Worm (Caenorhabditis elegans) whole organism, late embryonic: Measurements from ENCODE around the gene Y47D7A.17.

Experiments
- C08G9.2 ChIP-seq: sonication (generic microtip); optimal IDR thresholded peaks from 2 replicates; lab custom pipeline; 2016; ENCODE audit warnings: mild to moderate bottlenecking, missing genetic modification characterization, moderate library complexity, missing compliant biosample characterization
- F13H6.1 ChIP-seq: sonication (generic microtip); optimal IDR thresholded peaks from 2 replicates; lab custom pipeline; 2016; ENCODE audit warnings: missing genetic modification characterization, missing compliant biosample characterization
- T23F11.4 ChIP-seq: fragments of 200-800 bp; sonication (Bioruptor generic); optimal IDR thresholded peaks from 2 replicates; lab custom pipeline; 2018; ENCODE audit warnings: mild to moderate bottlenecking, missing genetic modification characterization, missing compliant biosample characterization
- Y22D7AL.16 ChIP-seq: sonication (generic microtip); optimal IDR thresholded peaks from 2 replicates; lab custom pipeline; 2016; ENCODE audit warnings: missing genetic modification characterization, missing compliant biosample characterization
- ceh-14 ChIP-seq: sonication (generic microtip); optimal IDR thresholded peaks from 2 replicates; lab custom pipeline; 2016; ENCODE audit warnings: missing genotype, missing genetic modification characterization, missing compliant biosample characterization
- ceh-2 ChIP-seq: sonication (generic microtip); optimal IDR thresholded peaks from 2 replicates; lab custom pipeline; 2016; ENCODE audit warnings: missing genotype, missing genetic modification characterization, missing compliant biosample characterization
- ceh-22 ChIP-seq: sonication (generic microtip); optimal IDR thresholded peaks from 2 replicates; lab custom pipeline; 2017; ENCODE audit warnings: missing biosample characterization, missing genetic modification characterization
- ceh-24 ChIP-seq: sonication (generic microtip); optimal IDR thresholded peaks from 2 replicates; lab custom pipeline; 2016; ENCODE audit warnings: mild to moderate bottlenecking, missing genetic modification characterization, missing compliant biosample characterization
- ceh-30 ChIP-seq: fragments of 150-350 bp; optimal IDR thresholded peaks from 2 replicates; lab custom pipeline; 2014; ENCODE audit warnings: missing biosample characterization, missing genetic modification characterization
- ceh-31 ChIP-seq: sonication (generic microtip); optimal IDR thresholded peaks from 2 replicates; lab custom pipeline; 2016; ENCODE audit warnings: missing genetic modification characterization, missing compliant biosample characterization
- dmd-4 ChIP-seq: sonication (generic microtip); optimal IDR thresholded peaks from 2 replicates; lab custom pipeline; 2016; ENCODE audit warnings: borderline replicate concordance, missing genetic modification characterization, missing compliant biosample characterization
- ets-4 ChIP-seq: sonication (generic microtip); optimal IDR thresholded peaks from 2 replicates; lab custom pipeline; 2016; ENCODE audit warnings: missing genetic modification characterization, missing compliant biosample characterization
- fax-1 ChIP-seq: sonication (generic microtip); optimal IDR thresholded peaks from 2 replicates; lab custom pipeline; 2016; ENCODE audit warnings: missing genotype, missing genetic modification characterization, missing compliant biosample characterization
- fkh-6 ChIP-seq: sonication (generic microtip); optimal IDR thresholded peaks from 2 replicates; lab custom pipeline; 2016; ENCODE audit warnings: missing genetic modification characterization, missing compliant biosample characterization
- hlh-13 ChIP-seq: fragments of 200-800 bp; sonication (Bioruptor generic); optimal IDR thresholded peaks from 2 replicates; lab custom pipeline; 2018; ENCODE audit warnings: mild to moderate bottlenecking, missing genetic modification characterization, missing compliant biosample characterization
- hlh-15 ChIP-seq: sonication (generic microtip); optimal IDR thresholded peaks from 2 replicates; lab custom pipeline; 2016; ENCODE audit warnings: missing genetic modification characterization, missing compliant biosample characterization
- hlh-30 ChIP-seq: sonication (generic microtip); optimal IDR thresholded peaks from 2 replicates; lab custom pipeline; 2017; ENCODE audit warnings: antibody characterized with exemption, missing genetic modification characterization, missing compliant biosample characterization; ENCODE audit not compliant: insufficient read depth
- hlh-6 ChIP-seq: sonication (generic microtip); optimal IDR thresholded peaks from 2 replicates; lab custom pipeline; 2016; ENCODE audit warnings: missing genotype, missing genetic modification characterization, missing compliant biosample characterization
- hlh-8 ChIP-seq: sonication (generic microtip); optimal IDR thresholded peaks from 2 replicates; lab custom pipeline; 2016; ENCODE audit warnings: missing genotype, missing genetic modification characterization, missing compliant biosample characterization
- lin-11 ChIP-seq: fragments of 200-800 bp; sonication (Bioruptor generic); optimal IDR thresholded peaks from 2 replicates; lab custom pipeline; 2018; ENCODE audit warnings: mild to moderate bottlenecking, missing genetic modification characterization, missing compliant biosample characterization
- nhr-11 ChIP-seq: fragments of 150-350 bp; optimal IDR thresholded peaks from 2 replicates; lab custom pipeline; 2014; ENCODE audit warnings: missing biosample characterization, missing genetic modification characterization
- nhr-232 ChIP-seq: sonication (generic microtip); optimal IDR thresholded peaks from 2 replicates; lab custom pipeline; 2016; ENCODE audit warnings: missing genetic modification characterization, missing compliant biosample characterization
- npax-4 ChIP-seq: sonication (generic microtip); optimal IDR thresholded peaks from 2 replicates; lab custom pipeline; 2016; ENCODE audit warnings: missing genetic modification characterization, missing compliant biosample characterization
- odd-2 ChIP-seq: sonication (generic microtip); optimal IDR thresholded peaks from 2 replicates; lab custom pipeline; 2017; ENCODE audit warnings: antibody characterized with exemption, mild to moderate bottlenecking, missing genetic modification characterization, missing compliant biosample characterization
- pag-3 ChIP-seq: sonication (generic microtip); optimal IDR thresholded peaks from 2 replicates; lab custom pipeline; 2016; ENCODE audit warnings: missing compliant biosample characterization, missing genetic modification characterization, borderline replicate concordance
- pax-1 ChIP-seq: fragments of 150-350 bp; optimal IDR thresholded peaks from 2 replicates; lab custom pipeline; 2014; ENCODE audit warnings: missing biosample characterization, missing genetic modification characterization
- pha-2 ChIP-seq: sonication (generic microtip); optimal IDR thresholded peaks from 2 replicates; lab custom pipeline; 2017; ENCODE audit warnings: mild to moderate bottlenecking, missing genetic modification characterization, missing compliant biosample characterization
- pha-4 ChIP-seq: fragments of 150-350 bp; optimal IDR thresholded peaks from 2 replicates; lab custom pipeline; 2018; ENCODE audit warnings: missing biosample characterization, missing genetic modification reagents, missing genetic modification characterization
- pqm-1 ChIP-seq: sonication (generic microtip); optimal IDR thresholded peaks from 2 replicates; lab custom pipeline; 2016; ENCODE audit warnings: missing genetic modification characterization, missing compliant biosample characterization
- pros-1 ChIP-seq: fragments of 150-350 bp; optimal IDR thresholded peaks from 2 replicates; lab custom pipeline; 2014; ENCODE audit warnings: missing biosample characterization, missing genetic modification reagents, missing genetic modification characterization
- rnt-1 ChIP-seq: sonication (generic microtip); optimal IDR thresholded peaks from 2 replicates; lab custom pipeline; 2016; ENCODE audit warnings: missing genetic modification characterization, missing compliant biosample characterization
- sox-4 ChIP-seq: sonication (generic microtip); optimal IDR thresholded peaks from 2 replicates; lab custom pipeline; 2017; ENCODE audit warnings: mild to moderate bottlenecking, missing genetic modification characterization, inconsistent platforms, missing compliant biosample characterization
- tbx-2 ChIP-seq: sonication (generic microtip); optimal IDR thresholded peaks from 2 replicates; lab custom pipeline; 2016; ENCODE audit warnings: missing genetic modification characterization, missing compliant biosample characterization
- ttx-3 ChIP-seq: sonication (generic microtip); optimal IDR thresholded peaks from 2 replicates; lab custom pipeline; 2016; ENCODE audit warnings: missing genetic modification reagents, missing genetic modification characterization, missing compliant biosample characterization

The Y47D7A.17 gene

DNA sequence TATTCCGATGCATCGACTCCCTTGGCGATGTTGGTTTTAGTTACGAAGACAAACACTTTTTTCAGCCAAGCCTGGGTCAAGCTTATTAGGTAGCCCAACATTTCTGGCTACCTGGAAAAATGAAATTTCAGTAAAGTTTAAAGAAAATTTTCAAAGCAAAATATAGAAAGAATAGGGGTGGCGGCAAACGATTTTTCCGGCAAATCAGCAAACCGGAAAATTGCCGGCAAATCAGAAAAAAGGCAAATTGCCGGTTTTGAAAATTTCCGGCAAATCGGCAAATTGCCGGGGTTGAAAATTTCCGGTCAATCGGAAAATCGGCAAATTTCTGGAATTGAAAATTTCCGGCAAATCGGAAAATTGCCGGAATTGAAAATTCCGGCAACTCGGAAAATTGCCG lies 34.0 kb downstream of the Y47D7A.17 start, which contains the start of gene F32D1.8:
Gene F32D1.8 (minus strand): TSS at position 101 of the 400 bp plus-strand sequence.
- no peak for TF ChIP-seq lin-11 (tag; lab: Kevin White, UChicago)
- TF ChIP-seq ceh-24 (tag; lab: Kevin White, UChicago) = no peak
- TF ChIP-seq dmd-4 (tag; lab: Kevin White, UChicago) = no peak
- TF ChIP-seq rnt-1 (tag; lab: Kevin White, UChicago) = no peak
- TF ChIP-seq, all 69 proteins: peak for 0

- TF ChIP-seq ttx-3 (tag; lab: Kevin White, UChicago) (no peak), ceh-30 (tag; lab: Kevin White, UChicago) (no peak), tbx-2 (no peak), hlh-13 (GFP tag; lab: Kevin White, UChicago) (no peak), hlh-15 (tag; lab: Kevin White, UChicago) (no peak), pqm-1 (tag; lab: Kevin White, UChicago) (no peak), ceh-2 (tag; lab: Kevin White, UChicago) (no peak), C08G9.2 (tag; lab: Kevin White, UChicago) (no peak)
These were observed 35.6 kb downstream of the Y47D7A.17 start, which contains the start of gene F32D1.7 for ce11 chrV:4375807-4376564. TSS of gene F32D1.7 (minus strand) at chrV:4376173.

ce11 chrV:4374625-4375024 lies 37.0 kb downstream of the Y47D7A.17 start, which contains the start of gene neg-1:
TSS of gene neg-1 (minus strand) at chrV:4374874.
- TF ChIP-seq ceh-14 (tag; lab: Kevin White, UChicago) (no peak), Y22D7AL.16 (tag; lab: Kevin White, UChicago) (no peak), ets-4 (tag; lab: Kevin White, UChicago) (no peak), pha-4 (tag; lab: Kevin White, UChicago) (no peak), nhr-11 (tag; lab: Kevin White, UChicago) (no peak), hlh-13 (GFP tag; lab: Kevin White, UChicago) (no peak), T23F11.4 (GFP tag; lab: Kevin White, UChicago) (no peak), pros-1 (no peak)

- TF ChIP-seq nhr-11 (tag; lab: Kevin White, UChicago) = no peak
- no peak for TF ChIP-seq ceh-31 (tag; lab: Kevin White, UChicago)
- TF ChIP-seq pha-2 (tag; lab: Kevin White, UChicago) = no peak
- TF ChIP-seq sox-4 (tag; lab: Kevin White, UChicago) = no peak
- TF ChIP-seq hlh-8 = no peak
- TF ChIP-seq pag-3 = no peak
- TF ChIP-seq rnt-1 (tag; lab: Kevin White, UChicago) = no peak
- TF ChIP-seq ttx-3 (tag; lab: Kevin White, UChicago) = no peak
- TF ChIP-seq ceh-22 (tag; lab: Kevin White, UChicago) = no peak
- no peak for TF ChIP-seq pax-1 (tag; lab: Kevin White, UChicago)
These were observed 38.0 kb downstream of the Y47D7A.17 start for ce11 chrV:4373656-4374055.

DNA sequence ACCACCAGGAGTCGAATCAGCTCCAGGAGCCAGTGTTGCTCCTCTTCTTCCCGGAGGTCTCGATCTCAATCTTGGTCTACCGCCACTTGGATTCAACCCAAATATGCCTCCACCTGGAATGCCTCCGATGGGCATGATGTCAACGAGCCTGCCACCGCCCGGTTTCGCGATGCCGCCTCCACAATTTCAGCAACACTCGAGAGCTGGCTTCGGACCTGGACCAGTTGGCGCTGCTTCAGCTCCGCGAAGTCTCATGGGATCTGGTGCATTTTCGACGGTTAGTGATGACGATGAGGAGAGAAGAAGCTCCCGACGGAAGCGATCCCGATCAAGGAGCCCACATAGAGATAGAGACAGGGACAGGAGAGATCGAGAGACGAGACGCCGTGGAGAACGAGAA lies 38.6 kb downstream of the Y47D7A.17 start:
- TF ChIP-seq ceh-24 (tag; lab: Kevin White, UChicago) (no peak), odd-2 (tag; lab: Kevin White, UChicago) (no peak), tbx-2 (no peak), ceh-31 (tag; lab: Kevin White, UChicago) (no peak), hlh-30 (tag; lab: Kevin White, UChicago) (no peak), ceh-2 (tag; lab: Kevin White, UChicago) (no peak), C08G9.2 (tag; lab: Kevin White, UChicago) (peak; percentile 49), fkh-6 (peak; percentile 6), fax-1 (tag; lab: Kevin White, UChicago) (no peak), pha-2 (tag; lab: Kevin White, UChicago) (no peak), hlh-8 (no peak), hlh-6 (tag; lab: Kevin White, UChicago) (no peak), npax-4 (tag; lab: Kevin White, UChicago) (no peak), nhr-232 (tag; lab: Kevin White, UChicago) (no peak), F13H6.1 (tag; lab: Kevin White, UChicago) (no peak)
